Fruit fly (Drosophila melanogaster): ENCODE results near the gene CG5149.

DNA sequence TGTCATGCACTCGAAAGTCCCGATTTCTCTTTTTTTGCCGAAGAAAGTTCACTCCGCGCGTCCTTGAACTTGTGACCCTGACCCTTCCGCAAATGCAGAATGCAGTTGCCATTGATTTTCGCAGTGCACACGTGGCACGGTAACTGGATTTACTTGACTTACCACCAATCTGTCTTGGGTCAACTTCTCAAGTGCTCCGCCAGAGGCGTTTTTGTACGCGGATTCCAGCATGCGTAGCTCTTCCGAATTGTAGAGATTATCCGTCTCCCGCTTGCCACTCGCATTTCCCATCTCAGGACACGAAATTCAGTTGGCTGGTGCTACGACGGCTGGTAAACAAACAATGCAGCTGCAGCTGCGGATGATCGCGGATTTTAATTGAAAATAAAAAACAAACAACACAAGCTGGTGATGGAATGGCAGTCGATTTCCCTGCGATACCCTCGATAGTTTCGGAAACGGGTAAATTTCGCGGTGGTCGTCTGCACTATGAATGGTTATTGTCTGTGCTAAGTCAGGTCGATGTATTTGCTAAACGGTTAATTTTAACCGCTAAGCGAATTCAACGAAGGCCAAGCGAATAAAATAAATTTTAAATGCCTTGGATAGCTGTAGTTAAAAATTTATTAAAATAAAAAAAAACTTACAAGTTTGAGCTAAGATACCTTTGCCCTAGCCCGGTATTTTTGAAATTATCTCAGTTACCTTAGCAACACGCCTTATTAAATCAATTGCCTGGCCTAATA, at the start of gene CG5149, which contains the start of gene gudu:
- TF ChIP-seq Hr51 (GFP tag; optimal IDR thresholded peaks at IDR 0.05) (no peak), CG10565 (GFP tag; optimal IDR thresholded peaks at IDR 0.05) (no peak)

Measured in whole organism, embryonic.